Worm (Caenorhabditis elegans) whole organism, L1 larva: Measurements from ENCODE around the gene F58G1.7.

Experiments
- C16A3.4 ChIP-seq: fragments of 150-350 bp; optimal IDR thresholded peaks from 2 replicates; lab custom pipeline; 2014; ENCODE audit warnings: missing biosample characterization, missing genetic modification characterization
- F16B12.6 ChIP-seq: fragments of 150-350 bp; optimal IDR thresholded peaks from 2 replicates; lab custom pipeline; 2014; ENCODE audit warnings: missing biosample characterization, missing genetic modification characterization
- Y116A8C.19 ChIP-seq: sonication (generic microtip); optimal IDR thresholded peaks from 2 replicates; lab custom pipeline; 2016; ENCODE audit warnings: missing compliant biosample characterization, missing genetic modification characterization, borderline replicate concordance
- alr-1 ChIP-seq: fragments of 200-800 bp; sonication (Bioruptor generic); optimal IDR thresholded peaks from 2 replicates; lab custom pipeline; 2018; ENCODE audit warnings: borderline replicate concordance, mild to moderate bottlenecking, missing genetic modification characterization, missing compliant biosample characterization
- blmp-1 ChIP-seq: fragments of 150-350 bp; optimal IDR thresholded peaks from 2 replicates; lab custom pipeline; 2014; ENCODE audit warnings: missing biosample characterization, missing genetic modification characterization
- ceh-8 ChIP-seq: fragments of 200-800 bp; sonication (Bioruptor generic); optimal IDR thresholded peaks from 2 replicates; lab custom pipeline; 2018; ENCODE audit warnings: mild to moderate bottlenecking, missing genetic modification characterization, moderate library complexity, missing compliant biosample characterization
- ceh-88 ChIP-seq: fragments of 200-800 bp; sonication (Bioruptor generic); IDR thresholded peaks from 2 replicates; pipeline ENCODE4 v1.3.6; 2022; ENCODE audit warnings: missing genetic modification characterization, missing compliant biosample characterization
- ceh-90 ChIP-seq: sonication (generic microtip); optimal IDR thresholded peaks from 2 replicates; lab custom pipeline; 2016; ENCODE audit warnings: missing genetic modification characterization, missing compliant biosample characterization
- dpl-1 ChIP-seq, 3 experiments: fragments of 150-350 bp in 2 of 3; sonication (generic microtip) in 1 of 3; optimal IDR thresholded peaks; 2 replicates each; lab custom pipeline; 2014 to 2017; ENCODE audit warnings: missing biosample characterization in 3 of 3, missing genetic modification characterization in 3 of 3, missing genetic modification reagents in 3 of 3
- efl-1 ChIP-seq, 4 experiments: fragments of 150-350 bp; optimal IDR thresholded peaks in 3 of 4; peaks in 1 of 4; 1 replicate in 1 of 4; 2 replicates in 3 of 4; lab custom pipeline; 2014; ENCODE audit warnings: missing biosample characterization in 2 of 4, missing genetic modification characterization in 2 of 4, missing genetic modification reagents in 2 of 4
- efl-3 ChIP-seq: fragments of 200-800 bp; sonication (Bioruptor generic); optimal IDR thresholded peaks from 2 replicates; lab custom pipeline; 2018; ENCODE audit warnings: mild to moderate bottlenecking, missing genetic modification characterization, missing compliant biosample characterization
- egl-13 ChIP-seq: sonication (generic microtip); optimal IDR thresholded peaks from 2 replicates; lab custom pipeline; 2016; ENCODE audit warnings: missing genotype, missing genetic modification reagents, missing genetic modification characterization, missing compliant biosample characterization
- egl-27 ChIP-seq, 2 experiments: fragments of 150-350 bp in 1 of 2; sonication (generic microtip); optimal IDR thresholded peaks; 3 replicates each; lab custom pipeline; 2017 to 2018; ENCODE audit warnings: missing biosample characterization in 2 of 2, missing genetic modification characterization in 2 of 2, missing genetic modification reagents in 2 of 2
- elt-2 ChIP-seq: sonication (generic microtip); optimal IDR thresholded peaks from 2 replicates; lab custom pipeline; 2016; ENCODE audit warnings: missing genetic modification characterization, mild to moderate bottlenecking, inconsistent platforms, missing compliant biosample characterization, missing genetic modification reagents
- elt-3 ChIP-seq, 6 experiments: fragments of 150-350 bp in 1 of 6; sonication (generic microtip); optimal IDR thresholded peaks; 2 replicates each; lab custom pipeline; 2017 to 2018; ENCODE audit warnings: missing biosample characterization in 6 of 6, missing genetic modification characterization in 6 of 6, inconsistent platforms in 1 of 6
- fkh-4 ChIP-seq: sonication (generic microtip); optimal IDR thresholded peaks from 2 replicates; lab custom pipeline; 2016; ENCODE audit warnings: missing compliant biosample characterization, missing genetic modification characterization, borderline replicate concordance
- fos-1 ChIP-seq: fragments of 150-350 bp; optimal IDR thresholded peaks from 2 replicates; lab custom pipeline; 2014; ENCODE audit warnings: missing biosample characterization, missing genetic modification characterization
- hlh-4 ChIP-seq: sonication (generic microtip); optimal IDR thresholded peaks from 2 replicates; lab custom pipeline; 2016; ENCODE audit warnings: mild to moderate bottlenecking, missing genetic modification characterization, missing compliant biosample characterization
- hpl-2 ChIP-seq: fragments of 150-350 bp; optimal IDR thresholded peaks from 2 replicates; lab custom pipeline; 2014; ENCODE audit warnings: missing biosample characterization, missing genetic modification reagents, missing genetic modification characterization
- irx-1 ChIP-seq: sonication (generic microtip); optimal IDR thresholded peaks from 2 replicates; lab custom pipeline; 2016; ENCODE audit warnings: missing genetic modification characterization, missing compliant biosample characterization
- jun-1 ChIP-seq: fragments of 150-350 bp; optimal IDR thresholded peaks from 2 replicates; lab custom pipeline; 2014; ENCODE audit warnings: missing biosample characterization, missing genetic modification reagents, missing genetic modification characterization
- lin-15B ChIP-seq: fragments of 150-350 bp; sonication (generic microtip); optimal IDR thresholded peaks from 3 replicates; lab custom pipeline; 2014; ENCODE audit warnings: missing biosample characterization, missing genetic modification characterization
- lsy-2 ChIP-seq, 2 experiments: fragments of 150-350 bp; optimal IDR thresholded peaks; 2 replicates each; lab custom pipeline; 2014; ENCODE audit warnings: missing biosample characterization in 2 of 2, missing genetic modification characterization in 2 of 2
- mab-9 ChIP-seq: fragments of 200-800 bp; sonication (Bioruptor generic); IDR thresholded peaks from 2 replicates; pipeline ENCODE4 v1.3.6; 2022; ENCODE audit warnings: missing genetic modification reagents, missing genetic modification characterization, missing compliant biosample characterization
- mdl-1 ChIP-seq, 2 experiments: fragments of 150-350 bp; optimal IDR thresholded peaks; 2 replicates each; lab custom pipeline; 2014 to 2017; ENCODE audit warnings: missing biosample characterization in 2 of 2, missing genetic modification characterization in 2 of 2, inconsistent platforms in 1 of 2
- mef-2 ChIP-seq: fragments of 150-350 bp; optimal IDR thresholded peaks from 2 replicates; lab custom pipeline; 2014; ENCODE audit warnings: missing biosample characterization, missing genetic modification characterization
- nhr-11 ChIP-seq: fragments of 150-350 bp; optimal IDR thresholded peaks from 2 replicates; lab custom pipeline; 2014; ENCODE audit warnings: missing biosample characterization, missing genetic modification characterization
- nhr-237 ChIP-seq: fragments of 150-350 bp; optimal IDR thresholded peaks from 2 replicates; lab custom pipeline; 2014; ENCODE audit warnings: missing biosample characterization, missing genetic modification characterization
- nhr-47 ChIP-seq: sonication (generic microtip); optimal IDR thresholded peaks from 2 replicates; lab custom pipeline; 2016; ENCODE audit warnings: mild to moderate bottlenecking, missing genetic modification characterization, moderate library complexity, missing compliant biosample characterization
- nhr-84 ChIP-seq: sonication (generic microtip); optimal IDR thresholded peaks from 2 replicates; lab custom pipeline; 2017; ENCODE audit warnings: missing biosample characterization, missing genetic modification characterization
- pax-3 ChIP-seq: fragments of 200-800 bp; sonication (Bioruptor generic); optimal IDR thresholded peaks from 2 replicates; lab custom pipeline; 2018; ENCODE audit warnings: mild to moderate bottlenecking, missing genetic modification characterization, moderate library complexity, missing compliant biosample characterization
- pqm-1 ChIP-seq: sonication (generic microtip); optimal IDR thresholded peaks from 3 replicates; lab custom pipeline; 2017; ENCODE audit warnings: missing biosample characterization, missing genetic modification characterization
- skn-1 ChIP-seq: fragments of 150-350 bp; optimal IDR thresholded peaks from 2 replicates; lab custom pipeline; 2014; ENCODE audit warnings: missing biosample characterization, missing genetic modification characterization
- snpc-4 ChIP-seq: fragments of 150-350 bp; optimal IDR thresholded peaks from 2 replicates; lab custom pipeline; 2014; ENCODE audit warnings: missing biosample characterization, missing genetic modification characterization
- snu-23 ChIP-seq: sonication (generic microtip); optimal IDR thresholded peaks from 2 replicates; lab custom pipeline; 2016; ENCODE audit warnings: missing genetic modification characterization, missing compliant biosample characterization
- sox-4 ChIP-seq: sonication (generic microtip); optimal IDR thresholded peaks from 2 replicates; lab custom pipeline; 2016; ENCODE audit warnings: missing genetic modification characterization, missing compliant biosample characterization
- sptf-1 ChIP-seq: fragments of 150-350 bp; optimal IDR thresholded peaks from 2 replicates; lab custom pipeline; 2014; ENCODE audit warnings: missing biosample characterization, missing genetic modification characterization
- tbx-2 ChIP-seq: sonication (generic microtip); optimal IDR thresholded peaks from 2 replicates; lab custom pipeline; 2016; ENCODE audit warnings: missing genetic modification characterization, missing compliant biosample characterization
- unc-130 ChIP-seq: fragments of 150-350 bp; optimal IDR thresholded peaks from 2 replicates; lab custom pipeline; 2017; ENCODE audit warnings: missing biosample characterization, missing genetic modification characterization, inconsistent platforms
- unc-30 ChIP-seq: sonication (generic microtip); optimal IDR thresholded peaks from 2 replicates; lab custom pipeline; 2017; ENCODE audit warnings: missing biosample characterization, missing genetic modification characterization
- ztf-11 ChIP-seq, 2 experiments: sonication (generic microtip); optimal IDR thresholded peaks; 2 replicates each; lab custom pipeline; 2016 to 2017; ENCODE audit warnings: missing genetic modification characterization in 2 of 2, missing biosample characterization in 1 of 2, missing compliant biosample characterization in 1 of 2

F58G1.7 gene

DNA sequence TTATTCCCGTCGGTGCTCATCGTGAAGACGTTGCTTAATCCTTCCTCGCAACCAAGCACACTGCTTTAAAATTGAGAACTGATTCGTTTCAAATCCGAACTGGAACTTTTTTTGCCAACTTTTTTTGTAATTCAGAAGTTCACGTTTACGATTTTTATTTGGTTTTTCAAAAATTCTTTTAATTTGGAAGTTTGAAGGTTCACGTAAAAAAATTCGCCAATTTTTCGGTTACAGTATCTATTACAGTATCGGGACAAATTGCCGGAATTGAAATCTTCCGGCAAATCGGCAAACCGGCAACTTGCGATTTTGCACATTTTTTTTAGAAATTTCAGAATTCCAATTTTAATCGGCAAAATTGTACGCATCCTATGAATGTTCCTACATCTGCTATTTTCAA lies 19.8 kb downstream of the F58G1.7 start, which contains the start of gene F58G1.3:
F58G1.3 (minus strand) TSS at position 101 of the 400 bp plus-strand sequence.
- no peak for TF ChIP-seq sptf-1 (tag; lab: Kevin White, UChicago)
- no peak for TF ChIP-seq elt-3 (tag; optimal IDR thresholded peaks at IDR 0.05; lab: Kevin White, UChicago)
- no peak for TF ChIP-seq efl-3
- no peak for TF ChIP-seq mef-2 (tag; lab: Kevin White, UChicago)
- TF ChIP-seq lsy-2 (tag; optimal IDR thresholded peaks at IDR 0.05; lab: Kevin White, UChicago): no peak
- TF ChIP-seq hlh-4: no peak
- no peak for TF ChIP-seq lin-15B (tag; lab: Kevin White, UChicago)
- TF ChIP-seq Y116A8C.19 (tag; lab: Kevin White, UChicago): no peak
- no peak for TF ChIP-seq F16B12.6 (tag; lab: Kevin White, UChicago)
- TF ChIP-seq C16A3.4: no peak

ce11 chrII:12925551-12925950 lies 22.5 kb downstream of the F58G1.7 start, which contains the start of gene F58G1.8:
TSS of gene F58G1.8 (minus strand) at chrII:12925651.
- no peak for TF ChIP-seq pax-3 (tag; lab: Kevin White, UChicago)
- no peak for TF ChIP-seq C16A3.4
- TF ChIP-seq egl-27 (tag; optimal IDR thresholded peaks at IDR 0.05; lab: Kevin White, UChicago): no peak
- TF ChIP-seq alr-1: no peak
- no peak for TF ChIP-seq nhr-84
- TF ChIP-seq snpc-4 (tag; lab: Kevin White, UChicago): no peak
- no peak for TF ChIP-seq elt-3 (tag; optimal IDR thresholded peaks at IDR 0.05; lab: Kevin White, UChicago)
- no peak for TF ChIP-seq jun-1
- TF ChIP-seq ceh-88 (GFP tag; lab: Robert Waterston, UW): no peak
- TF ChIP-seq unc-30: no peak
- TF ChIP-seq, all 84 proteins: peak for 0

DNA sequence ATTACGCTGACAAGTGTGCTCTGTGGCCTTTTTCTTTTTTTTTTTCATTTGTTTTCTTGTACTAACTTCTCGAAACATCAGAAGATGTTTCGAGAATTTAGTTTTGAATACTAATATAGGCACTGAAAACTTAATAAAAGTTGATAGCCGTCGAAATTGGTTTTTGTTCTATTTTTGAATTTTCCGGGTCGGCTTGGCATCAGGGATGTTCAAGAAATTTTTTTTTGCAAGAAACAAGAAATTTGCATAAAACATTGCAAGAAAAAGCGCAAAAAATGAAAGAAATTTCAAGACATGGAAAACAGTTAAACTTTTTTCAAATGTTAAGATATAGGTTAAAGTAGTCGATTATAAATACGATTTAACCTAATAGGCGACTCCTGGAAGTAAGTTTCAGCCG lies 24.8 kb downstream of the F58G1.7 start:
- TF ChIP-seq snu-23 (GFP tag; lab: Kevin White, UChicago) (no peak), pax-3 (tag; lab: Kevin White, UChicago) (no peak), fkh-4 (tag; lab: Kevin White, UChicago) (no peak), egl-13 (tag; lab: Kevin White, UChicago) (no peak), pqm-1 (tag; lab: Kevin White, UChicago) (no peak), hlh-4 (no peak), ceh-8 (GFP tag; lab: Kevin White, UChicago) (no peak), irx-1 (tag; lab: Kevin White, UChicago) (no peak), hpl-2 (no peak), skn-1 (tag; lab: Kevin White, UChicago) (no peak), unc-130 (no peak), nhr-237 (tag; lab: Kevin White, UChicago) (no peak), alr-1 (no peak), jun-1 (no peak), blmp-1 (tag; lab: Kevin White, UChicago) (no peak), mdl-1 (tag; optimal IDR thresholded peaks at IDR 0.05; lab: Kevin White, UChicago) (no peak)

- TF ChIP-seq C16A3.4 (no peak), nhr-11 (no peak), fos-1 (tag; lab: Kevin White, UChicago) (no peak), nhr-47 (tag; lab: Kevin White, UChicago) (no peak), ceh-90 (tag; lab: Kevin White, UChicago) (no peak), snpc-4 (tag; lab: Kevin White, UChicago) (no peak), efl-1 (optimal IDR thresholded peaks at IDR 0.05; lab: Kevin White, UChicago) (no peak), efl-1 (GFP tag; optimal IDR thresholded peaks at IDR 0.05 in 1 of 2; lab: Kevin White, UChicago) (no peak), sox-4 (tag; lab: Kevin White, UChicago) (no peak), ztf-11 (tag; optimal IDR thresholded peaks at IDR 0.05; lab: Kevin White, UChicago) (no peak), F16B12.6 (tag; lab: Kevin White, UChicago) (no peak), mdl-1 (tag; optimal IDR thresholded peaks at IDR 0.05; lab: Kevin White, UChicago) (no peak), tbx-2 (no peak), skn-1 (tag; lab: Kevin White, UChicago) (no peak), fkh-4 (tag; lab: Kevin White, UChicago) (no peak), mab-9 (GFP tag; lab: Robert Waterston, UW) (no peak), pax-3 (tag; lab: Kevin White, UChicago) (no peak), mef-2 (tag; lab: Kevin White, UChicago) (no peak), elt-2 (tag; lab: Kevin White, UChicago) (no peak), dpl-1 (GFP tag; optimal IDR thresholded peaks at IDR 0.05; lab: Kevin White, UChicago) (no peak)
These were observed 26.6 kb downstream of the F58G1.7 start for ce11 chrII:12921478-12921877.
